Fruit fly (Drosophila melanogaster) whole organism, adult: ENCODE data around the gene Mettl14.

ENCODE experiments used
- CG12768 ChIP-seq: fragments of 200-800 bp; sonication (Bioruptor generic); optimal IDR thresholded peaks from 2 replicates; lab custom pipeline; 2017; ENCODE audit warnings: missing biosample characterization, missing genetic modification characterization, mild to moderate bottlenecking, moderate library complexity, missing genetic modification reagents
- CG33017 ChIP-seq: fragments of 200-800 bp; sonication (Bioruptor generic); optimal IDR thresholded peaks from 2 replicates; lab custom pipeline; 2018; ENCODE audit warnings: missing biosample characterization, mild to moderate bottlenecking, missing genetic modification characterization, moderate library complexity
- Hr96 ChIP-seq: fragments of 200-800 bp; sonication (Bioruptor generic); optimal IDR thresholded peaks from 2 replicates; lab custom pipeline; 2016; ENCODE audit warnings: missing biosample characterization, missing genetic modification characterization
- Mnt ChIP-seq: fragments of 200-800 bp; sonication (Bioruptor generic); optimal IDR thresholded peaks from 2 replicates; lab custom pipeline; 2016; ENCODE audit warnings: missing biosample characterization, mild to moderate bottlenecking, missing genetic modification characterization
- bab1 ChIP-seq: fragments of 200-800 bp; sonication (Bioruptor generic); optimal IDR thresholded peaks from 3 replicates; lab custom pipeline; 2019; ENCODE audit warnings: missing biosample characterization, mild to moderate bottlenecking, missing genetic modification characterization, moderate library complexity
- cic ChIP-seq: fragments of 200-800 bp; sonication (Bioruptor generic); optimal IDR thresholded peaks from 2 replicates; lab custom pipeline; 2017; ENCODE audit warnings: missing biosample characterization, mild to moderate bottlenecking, missing genetic modification characterization, moderate library complexity
- kay ChIP-seq: fragments of 200-800 bp; sonication (Bioruptor generic); peaks from one replicate; lab custom pipeline; 2016; ENCODE audit warnings: missing biosample characterization, missing genetic modification characterization, borderline replicate concordance
- pad ChIP-seq: fragments of 200-800 bp; sonication (Bioruptor generic); optimal IDR thresholded peaks from 3 replicates; lab custom pipeline; 2017; ENCODE audit warnings: missing biosample characterization, missing genetic modification characterization, mild to moderate bottlenecking, moderate library complexity, missing genetic modification reagents

dm6 chr2L:8274127-8274526, 34.1 kb upstream of the Mettl14 start:
- TF ChIP-seq Hr96 (no peak), cic (no peak), CG33017 (tag; lab: Kevin White, UChicago) (no peak), bab1 (GFP tag; lab: Kevin White, UChicago) (no peak), CG12768 (GFP tag; lab: Kevin White, UChicago) (no peak), Mnt (GFP tag; lab: Kevin White, UChicago) (no peak), kay (GFP tag; lab: Kevin White, UChicago) (no peak), pad (GFP tag; lab: Kevin White, UChicago) (no peak)
